Fruit fly (Drosophila melanogaster) whole organism, adult: Measurements from ENCODE around the gene nac.

ENCODE experiments used
- CG11617 ChIP-seq: fragments of 200-800 bp; sonication (Bioruptor generic); optimal IDR thresholded peaks from 2 replicates; lab custom pipeline; 2017; ENCODE audit warnings: mild to moderate bottlenecking, missing biosample characterization, missing genetic modification reagents, missing genetic modification characterization
- CG12768 ChIP-seq: fragments of 200-800 bp; sonication (Bioruptor generic); optimal IDR thresholded peaks from 2 replicates; lab custom pipeline; 2017; ENCODE audit warnings: missing biosample characterization, missing genetic modification characterization, mild to moderate bottlenecking, moderate library complexity, missing genetic modification reagents
- CG1620 ChIP-seq: fragments of 200-800 bp; sonication (Bioruptor generic); optimal IDR thresholded peaks from 2 replicates; lab custom pipeline; 2016; ENCODE audit warnings: missing biosample characterization, missing genetic modification characterization
- CG7045 ChIP-seq: fragments of 200-800 bp; sonication (Bioruptor generic); optimal IDR thresholded peaks from 2 replicates; lab custom pipeline; 2017; ENCODE audit warnings: missing biosample characterization, mild to moderate bottlenecking, missing genetic modification characterization
- Hr96 ChIP-seq: fragments of 200-800 bp; sonication (Bioruptor generic); optimal IDR thresholded peaks from 2 replicates; lab custom pipeline; 2016; ENCODE audit warnings: missing biosample characterization, missing genetic modification characterization
- Mnt ChIP-seq: fragments of 200-800 bp; sonication (Bioruptor generic); optimal IDR thresholded peaks from 2 replicates; lab custom pipeline; 2016; ENCODE audit warnings: missing biosample characterization, mild to moderate bottlenecking, missing genetic modification characterization
- bab1 ChIP-seq: fragments of 200-800 bp; sonication (Bioruptor generic); optimal IDR thresholded peaks from 3 replicates; lab custom pipeline; 2019; ENCODE audit warnings: missing biosample characterization, mild to moderate bottlenecking, missing genetic modification characterization, moderate library complexity
- cic ChIP-seq: fragments of 200-800 bp; sonication (Bioruptor generic); optimal IDR thresholded peaks from 2 replicates; lab custom pipeline; 2017; ENCODE audit warnings: missing biosample characterization, mild to moderate bottlenecking, missing genetic modification characterization, moderate library complexity
- kay ChIP-seq: fragments of 200-800 bp; sonication (Bioruptor generic); peaks from one replicate; lab custom pipeline; 2016; ENCODE audit warnings: missing biosample characterization, missing genetic modification characterization, borderline replicate concordance
- ovo ChIP-seq: fragments of 200-800 bp; sonication (Bioruptor generic); optimal IDR thresholded peaks from 2 replicates; lab custom pipeline; 2016; ENCODE audit warnings: missing biosample characterization, missing genetic modification characterization
- pad ChIP-seq: fragments of 200-800 bp; sonication (Bioruptor generic); optimal IDR thresholded peaks from 3 replicates; lab custom pipeline; 2017; ENCODE audit warnings: missing biosample characterization, missing genetic modification characterization, mild to moderate bottlenecking, moderate library complexity, missing genetic modification reagents
- tj ChIP-seq: fragments of 200-800 bp; sonication (Bioruptor generic); optimal IDR thresholded peaks from 3 replicates; lab custom pipeline; 2017; ENCODE audit warnings: missing biosample characterization, mild to moderate bottlenecking, missing genetic modification characterization, moderate library complexity

- TF ChIP-seq Hr96 (no peak), kay (GFP tag; lab: Kevin White, UChicago) (no peak), cic (GFP tag; lab: Kevin White, UChicago) (no peak), CG7045 (GFP tag; lab: Kevin White, UChicago) (no peak), Mnt (GFP tag; lab: Kevin White, UChicago) (no peak), bab1 (GFP tag; lab: Kevin White, UChicago) (no peak), tj (GFP tag; lab: Kevin White, UChicago) (no peak), CG1620 (GFP tag; lab: Kevin White, UChicago) (no peak), CG11617 (GFP tag; lab: Kevin White, UChicago) (no peak), ovo (GFP tag; lab: Kevin White, UChicago) (no peak), pad (no peak), CG12768 (GFP tag; lab: Kevin White, UChicago) (no peak)
These were observed 23.1 kb upstream of the nac start for dm6 chr3R:8326884-8327283.
